Worm (Caenorhabditis elegans) whole organism, young adult: ENCODE results near the gene W09D6.4.

Source experiments
- B0019.2 ChIP-seq: fragments of 200-800 bp; sonication (Bioruptor generic); conservative IDR thresholded peaks from 2 replicates; pipeline ENCODE4 v1.3.6; 2022; ENCODE audit warnings: missing genetic modification reagents, missing genetic modification characterization, missing compliant biosample characterization
- B0261.1 ChIP-seq: sonication (generic microtip); optimal IDR thresholded peaks from 2 replicates; lab custom pipeline; 2016; ENCODE audit warnings: mild to moderate bottlenecking, missing genetic modification characterization, moderate library complexity, missing compliant biosample characterization
- F10E7.11 ChIP-seq: sonication (generic microtip); optimal IDR thresholded peaks from 2 replicates; lab custom pipeline; 2017; ENCODE audit warnings: mild to moderate bottlenecking, missing genetic modification characterization, moderate library complexity, missing compliant biosample characterization
- F23B12.7 ChIP-seq: sonication (generic microtip); optimal IDR thresholded peaks from 2 replicates; lab custom pipeline; 2017; ENCODE audit warnings: missing genetic modification characterization, mild to moderate bottlenecking, missing compliant biosample characterization, antibody characterized with exemption, moderate library complexity; ENCODE audit not compliant: insufficient read depth
- F39B2.1 ChIP-seq: fragments of 200-800 bp; sonication (Bioruptor generic); IDR thresholded peaks from 2 replicates; pipeline ENCODE4 v1.3.6; 2022; ENCODE audit warnings: missing genetic modification reagents, missing genetic modification characterization, missing compliant biosample characterization
- F52B5.7 ChIP-seq: sonication (generic microtip); optimal IDR thresholded peaks from 2 replicates; lab custom pipeline; 2016; ENCODE audit warnings: mild to moderate bottlenecking, missing genetic modification characterization, missing compliant biosample characterization
- F55B11.4 ChIP-seq: sonication (generic microtip); optimal IDR thresholded peaks from 2 replicates; lab custom pipeline; 2016; ENCODE audit warnings: missing compliant biosample characterization, missing genetic modification characterization, borderline replicate concordance; ENCODE audit not compliant: insufficient read depth
- F57C9.4 ChIP-seq: sonication (generic microtip); optimal IDR thresholded peaks from 2 replicates; lab custom pipeline; 2017; ENCODE audit warnings: mild to moderate bottlenecking, missing genetic modification characterization, missing compliant biosample characterization
- K11D2.4 ChIP-seq: fragments of 200-800 bp; sonication (Bioruptor generic); IDR thresholded peaks from 2 replicates; pipeline ENCODE4 v1.3.6; 2022; ENCODE audit warnings: missing genetic modification reagents, missing genetic modification characterization, missing compliant biosample characterization
- T07F8.4 ChIP-seq: sonication (generic microtip); optimal IDR thresholded peaks from 2 replicates; lab custom pipeline; 2016; ENCODE audit warnings: mild to moderate bottlenecking, missing genetic modification characterization, moderate library complexity, missing compliant biosample characterization
- Y56A3A.18 ChIP-seq: fragments of 200-800 bp; sonication (Bioruptor generic); IDR thresholded peaks from 2 replicates; pipeline ENCODE4 v1.3.6; 2022; ENCODE audit warnings: missing genetic modification reagents, missing genetic modification characterization, missing compliant biosample characterization
- aptf-2 ChIP-seq: fragments of 200-800 bp; sonication (Bioruptor generic); conservative IDR thresholded peaks from 2 replicates; pipeline ENCODE4 v1.3.6; 2022; ENCODE audit warnings: missing genetic modification reagents, missing genetic modification characterization, missing compliant biosample characterization
- atf-7 ChIP-seq: sonication (generic microtip); optimal IDR thresholded peaks from 2 replicates; lab custom pipeline; 2017; ENCODE audit warnings: mild to moderate bottlenecking, missing genetic modification characterization, missing compliant biosample characterization
- bed-2 ChIP-seq: fragments of 200-800 bp; sonication (Bioruptor generic); IDR thresholded peaks from 2 replicates; pipeline ENCODE4 v1.3.6; 2022; ENCODE audit warnings: missing genetic modification reagents, missing genetic modification characterization, missing compliant biosample characterization
- ccch-3 ChIP-seq: fragments of 200-800 bp; sonication (Bioruptor generic); optimal IDR thresholded peaks from 2 replicates; lab custom pipeline; 2018; ENCODE audit warnings: mild to moderate bottlenecking, missing genetic modification characterization, missing compliant biosample characterization
- cebp-2 ChIP-seq: fragments of 200-800 bp; sonication (Bioruptor generic); IDR thresholded peaks from 2 replicates; pipeline ENCODE4 v1.3.6; 2022; ENCODE audit warnings: missing genetic modification characterization, missing compliant biosample characterization
- ceh-100 ChIP-seq: fragments of 200-800 bp; sonication (Bioruptor generic); IDR thresholded peaks from 2 replicates; pipeline ENCODE4 v1.3.6; 2022; ENCODE audit warnings: missing genetic modification reagents, missing genetic modification characterization, missing compliant biosample characterization
- ceh-27 ChIP-seq: fragments of 200-800 bp; sonication (Bioruptor generic); optimal IDR thresholded peaks from 2 replicates; lab custom pipeline; 2018; ENCODE audit warnings: mild to moderate bottlenecking, missing genetic modification characterization, moderate library complexity, missing compliant biosample characterization
- ceh-40 ChIP-seq: fragments of 200-800 bp; sonication (Bioruptor generic); IDR thresholded peaks from 2 replicates; pipeline ENCODE4 v1.3.6; 2022; ENCODE audit warnings: missing genetic modification characterization, missing compliant biosample characterization
- ceh-91 ChIP-seq: fragments of 200-800 bp; sonication (Bioruptor generic); IDR thresholded peaks from 2 replicates; pipeline ENCODE4 v1.3.6; 2022; ENCODE audit warnings: missing genetic modification reagents, missing genetic modification characterization, missing compliant biosample characterization
- dox-1 ChIP-seq: fragments of 200-800 bp; sonication (Bioruptor generic); IDR thresholded peaks from 2 replicates; pipeline ENCODE4 v1.3.6; 2022; ENCODE audit warnings: missing genetic modification reagents, missing genetic modification characterization, missing compliant biosample characterization
- dpff-1 ChIP-seq: sonication (generic microtip); optimal IDR thresholded peaks from 2 replicates; lab custom pipeline; 2017; ENCODE audit warnings: mild to moderate bottlenecking, missing genetic modification characterization, missing compliant biosample characterization
- dpl-1 ChIP-seq: fragments of 150-350 bp; optimal IDR thresholded peaks from 2 replicates; lab custom pipeline; 2014; ENCODE audit warnings: missing biosample characterization, missing genetic modification reagents, missing genetic modification characterization
- efl-1 ChIP-seq: fragments of 150-350 bp; optimal IDR thresholded peaks from 2 replicates; lab custom pipeline; 2014; ENCODE audit warnings: missing biosample characterization, missing genetic modification reagents, missing genetic modification characterization
- egl-18 ChIP-seq: fragments of 200-800 bp; sonication (Bioruptor generic); IDR thresholded peaks from 2 replicates; pipeline ENCODE4 v1.3.6; 2022; ENCODE audit warnings: missing genetic modification reagents, missing genetic modification characterization, missing compliant biosample characterization
- fkh-3 ChIP-seq: sonication (generic microtip); optimal IDR thresholded peaks from 2 replicates; lab custom pipeline; 2016; ENCODE audit warnings: mild to moderate bottlenecking, missing genetic modification characterization, missing compliant biosample characterization
- him-1 ChIP-seq: sonication (generic microtip); optimal IDR thresholded peaks from 2 replicates; lab custom pipeline; 2016; ENCODE audit warnings: missing genotype, missing genetic modification reagents, missing genetic modification characterization, missing compliant biosample characterization
- hlh-12 ChIP-seq: sonication (generic microtip); optimal IDR thresholded peaks from 2 replicates; lab custom pipeline; 2016; ENCODE audit warnings: missing genetic modification characterization, missing compliant biosample characterization
- hlh-26 ChIP-seq: fragments of 200-800 bp; sonication (Bioruptor generic); conservative IDR thresholded peaks from 2 replicates; pipeline ENCODE4 v1.3.6; 2022; ENCODE audit warnings: missing genetic modification reagents, missing genetic modification characterization, missing compliant biosample characterization
- lag-1 ChIP-seq: fragments of 200-800 bp; sonication (Bioruptor generic); IDR thresholded peaks from 2 replicates; pipeline ENCODE4 v1.3.6; 2022; ENCODE audit warnings: missing genetic modification reagents, missing genetic modification characterization, missing compliant biosample characterization
- let-526 ChIP-seq: fragments of 200-800 bp; sonication (Bioruptor generic); IDR thresholded peaks from 2 replicates; pipeline ENCODE4 v1.3.6; 2022; ENCODE audit warnings: missing genetic modification reagents, missing genetic modification characterization, missing compliant biosample characterization
- lsl-1 ChIP-seq: fragments of 200-800 bp; sonication (Bioruptor generic); optimal IDR thresholded peaks from 2 replicates; lab custom pipeline; 2018; ENCODE audit warnings: mild to moderate bottlenecking, missing genetic modification characterization, moderate library complexity, missing compliant biosample characterization
- lsy-27 ChIP-seq: sonication (generic microtip); optimal IDR thresholded peaks from 2 replicates; lab custom pipeline; 2017; ENCODE audit warnings: missing genetic modification characterization, mild to moderate bottlenecking, missing compliant biosample characterization, antibody characterized with exemption, missing genotype, borderline replicate concordance; ENCODE audit not compliant: insufficient read depth
- madf-10 ChIP-seq: sonication (generic microtip); optimal IDR thresholded peaks from 2 replicates; lab custom pipeline; 2016; ENCODE audit warnings: mild to moderate bottlenecking, missing genetic modification characterization, missing compliant biosample characterization
- madf-8 ChIP-seq: fragments of 200-800 bp; sonication (Bioruptor generic); conservative IDR thresholded peaks from 2 replicates; pipeline ENCODE4 v1.3.6; 2022; ENCODE audit warnings: missing genetic modification reagents, missing genetic modification characterization, missing compliant biosample characterization
- nfya-1 ChIP-seq: sonication (generic microtip); optimal IDR thresholded peaks from 2 replicates; lab custom pipeline; 2017; ENCODE audit warnings: antibody characterized with exemption, missing compliant biosample characterization, missing genetic modification characterization, borderline replicate concordance; ENCODE audit not compliant: insufficient read depth
- nfya-2 ChIP-seq: fragments of 200-800 bp; sonication (Bioruptor generic); IDR thresholded peaks from 2 replicates; pipeline ENCODE4 v1.3.6; 2022; ENCODE audit warnings: missing genetic modification reagents, missing genetic modification characterization, missing compliant biosample characterization
- nfyb-1 ChIP-seq: fragments of 200-800 bp; sonication (Bioruptor generic); IDR thresholded peaks from 2 replicates; pipeline ENCODE4 v1.3.6; 2022; ENCODE audit warnings: missing genetic modification reagents, missing genetic modification characterization, missing compliant biosample characterization
- nhr-27 ChIP-seq: fragments of 200-800 bp; sonication (Bioruptor generic); optimal IDR thresholded peaks from 2 replicates; lab custom pipeline; 2018; ENCODE audit warnings: mild to moderate bottlenecking, missing genetic modification characterization, moderate library complexity, missing compliant biosample characterization
- sdz-38 ChIP-seq: sonication (generic microtip); optimal IDR thresholded peaks from 2 replicates; lab custom pipeline; 2016; ENCODE audit warnings: missing genotype, missing genetic modification characterization, missing compliant biosample characterization
- sptf-2 ChIP-seq: fragments of 200-800 bp; sonication (Bioruptor generic); optimal IDR thresholded peaks from 2 replicates; lab custom pipeline; 2018; ENCODE audit warnings: mild to moderate bottlenecking, missing genetic modification characterization, missing compliant biosample characterization
- zfh-2 ChIP-seq: fragments of 200-800 bp; sonication (Bioruptor generic); conservative IDR thresholded peaks from 2 replicates; pipeline ENCODE4 v1.3.6; 2022; ENCODE audit warnings: missing genetic modification reagents, missing genetic modification characterization, missing compliant biosample characterization
- zim-3 ChIP-seq: sonication (generic microtip); optimal IDR thresholded peaks from 2 replicates; lab custom pipeline; 2017; ENCODE audit warnings: mild to moderate bottlenecking, missing genetic modification characterization, moderate library complexity, missing compliant biosample characterization
- ztf-18 ChIP-seq: sonication (generic microtip); optimal IDR thresholded peaks from 2 replicates; lab custom pipeline; 2016; ENCODE audit warnings: missing genotype, mild to moderate bottlenecking, missing genetic modification characterization, missing compliant biosample characterization
- ztf-25 ChIP-seq: fragments of 200-800 bp; sonication (Bioruptor generic); IDR thresholded peaks from 2 replicates; pipeline ENCODE4 v1.3.6; 2022; ENCODE audit warnings: missing genetic modification reagents, missing genetic modification characterization, missing compliant biosample characterization
- ztf-26 ChIP-seq: sonication (generic microtip); optimal IDR thresholded peaks from 2 replicates; lab custom pipeline; 2017; ENCODE audit warnings: missing genetic modification characterization, missing compliant biosample characterization
- ztf-28 ChIP-seq: fragments of 200-800 bp; sonication (Bioruptor generic); IDR thresholded peaks from 2 replicates; pipeline ENCODE4 v1.3.6; 2022; ENCODE audit warnings: missing genetic modification reagents, missing genetic modification characterization, missing compliant biosample characterization
- ztf-6 ChIP-seq: fragments of 200-800 bp; sonication (Bioruptor generic); IDR thresholded peaks from 2 replicates; pipeline ENCODE4 v1.3.6; 2022; ENCODE audit warnings: missing genetic modification reagents, missing genetic modification characterization, missing compliant biosample characterization

W09D6.4 gene

DNA sequence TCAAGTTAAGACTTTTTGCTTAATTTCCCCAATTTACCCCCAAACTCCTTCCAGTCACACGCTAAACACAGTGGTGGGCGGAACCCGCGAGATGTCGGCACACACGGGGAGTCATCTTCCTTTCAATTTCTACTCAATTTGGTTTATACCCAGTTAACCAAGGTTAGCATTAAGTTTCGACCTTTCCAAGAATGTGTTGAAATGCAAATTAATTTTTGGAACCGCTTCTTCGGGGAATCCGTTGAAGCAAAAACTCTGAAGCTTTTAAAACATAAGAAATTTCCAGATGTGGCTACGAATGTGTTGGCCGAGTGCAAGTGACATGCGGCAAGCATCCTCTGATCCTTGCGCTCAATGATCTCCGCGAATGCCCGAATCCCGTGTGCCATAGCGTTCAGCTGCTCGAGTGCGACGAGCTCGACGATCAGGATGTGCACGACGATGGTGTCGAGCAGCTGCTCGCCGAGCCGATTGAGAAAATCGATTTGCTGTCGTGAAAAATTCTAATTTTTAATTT, 11.4 kb downstream of the W09D6.4 start (continued):
- TF ChIP-seq nfya-2 (GFP tag; lab: Robert Waterston, UW) (0 out of 2 replicates have a peak, but pooled peaks have one; percentile 14), lag-1 (GFP tag; lab: Robert Waterston, UW) (no peak), F10E7.11 (tag; lab: Kevin White, UChicago) (peak; percentile 90), nfya-1 (tag; lab: Kevin White, UChicago) (no peak), dpff-1 (tag; lab: Kevin White, UChicago) (peak; percentile 74), efl-1 (no peak), lsl-1 (GFP tag; lab: Kevin White, UChicago) (peak; percentile 61), dox-1 (GFP tag; lab: Robert Waterston, UW) (peak; percentile 69), F52B5.7 (peak; percentile 72), him-1 (tag; lab: Kevin White, UChicago) (peak; percentile 85), ceh-40 (GFP tag; lab: Robert Waterston, UW) (0 out of 2 replicates have a peak, but pooled peaks have one; percentile 35), hlh-12 (no peak), ceh-27 (GFP tag; lab: Kevin White, UChicago) (no peak), ztf-26 (tag; lab: Kevin White, UChicago) (no peak), B0019.2 (GFP tag; lab: Robert Waterston, UW) (no peak), madf-10 (tag; lab: Kevin White, UChicago) (no peak), nfyb-1 (GFP tag; lab: Robert Waterston, UW) (peak; percentile 86), ztf-28 (GFP tag; lab: Robert Waterston, UW) (no peak), F23B12.7 (no peak), let-526 (no peak), bed-2 (GFP tag; lab: Robert Waterston, UW) (no peak), atf-7 (peak; percentile 35), lsy-27 (no peak), ztf-6 (GFP tag; lab: Robert Waterston, UW) (no peak), ceh-91 (GFP tag; lab: Robert Waterston, UW) (peak; percentile 37; the same call in 1 of the 2 replicates), dpl-1 (GFP tag; lab: Kevin White, UChicago) (no peak), F55B11.4 (no peak), Y56A3A.18 (GFP tag; lab: Robert Waterston, UW) (no peak), K11D2.4 (0 out of 2 replicates have a peak, but pooled peaks have one; percentile 28), B0261.1 (tag; lab: Kevin White, UChicago) (no peak), sptf-2 (peak; percentile 31), F57C9.4 (tag; lab: Kevin White, UChicago) (peak; percentile 1)

DNA sequence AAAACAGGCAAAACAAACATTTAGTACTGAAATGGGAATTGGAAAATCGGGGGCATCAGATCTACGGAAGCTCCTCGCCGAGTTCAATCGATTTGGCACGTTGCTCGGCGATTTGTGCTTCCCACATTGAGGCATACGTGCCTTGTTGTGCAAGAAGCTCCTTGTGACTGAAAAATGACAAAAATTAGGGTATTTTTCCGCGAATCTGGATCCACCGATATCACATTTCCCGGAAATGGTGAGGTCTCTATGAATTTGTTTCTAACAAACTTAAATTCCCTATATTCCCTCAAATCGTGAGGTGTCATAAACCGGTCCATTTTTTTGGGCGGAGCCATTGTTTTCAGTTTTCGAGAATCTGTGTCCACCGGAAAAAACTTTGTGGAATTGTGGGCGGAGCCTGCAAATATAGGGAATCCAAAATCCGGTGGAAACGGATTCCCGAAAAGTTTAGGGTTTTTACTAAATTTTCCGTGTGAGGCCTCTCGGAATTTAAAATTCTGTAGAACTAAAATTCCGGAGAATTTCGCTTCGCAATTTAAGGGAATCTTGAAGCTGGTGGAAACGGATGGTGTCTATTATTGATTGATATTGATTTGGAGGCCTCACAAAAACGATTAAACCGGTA, 12.2 kb downstream of the W09D6.4 start:
- TF ChIP-seq aptf-2 (GFP tag; lab: Robert Waterston, UW) (peak; percentile 65; the same call in 1 of the 2 replicates), zfh-2 (GFP tag; lab: Robert Waterston, UW) (no peak), nhr-27 (tag; lab: Kevin White, UChicago) (no peak), ccch-3 (peak; percentile 26), fkh-3 (no peak), dpff-1 (tag; lab: Kevin White, UChicago) (no peak), nfya-1 (tag; lab: Kevin White, UChicago) (no peak), F39B2.1 (no peak), ceh-100 (GFP tag; lab: Robert Waterston, UW) (peak; percentile 91), sdz-38 (no peak), T07F8.4 (no peak), ztf-18 (tag; lab: Kevin White, UChicago) (no peak), F55B11.4 (no peak), cebp-2 (GFP tag; lab: Robert Waterston, UW) (no peak), egl-18 (no peak), madf-8 (GFP tag; lab: Robert Waterston, UW) (no peak), hlh-26 (GFP tag; lab: Robert Waterston, UW) (no peak), zim-3 (tag; lab: Kevin White, UChicago) (peak; percentile 83), ztf-25 (GFP tag; lab: Robert Waterston, UW) (0 out of 2 replicates have a peak, but pooled peaks have one; percentile 68), sptf-2 (no peak)
